Worm (Caenorhabditis elegans): ENCODE data around the gene moa-1.
A peak's percentile ranks its signal among the peaks of the same experiment; 100 is the strongest.

The moa-1 gene

ce11 chrIII:1927230-1927629 lies 42.5 kb downstream of the moa-1 start:
- peak; percentile 48 for TF ChIP-seq lin-13 (GFP tag; optimal IDR thresholded peaks at IDR 0.05)
- no peak for TF ChIP-seq efl-3 (GFP tag; optimal IDR thresholded peaks at IDR 0.05)
- peak in 1 of 2 experiments; percentile 55 for TF ChIP-seq lsy-2 (tag; optimal IDR thresholded peaks at IDR 0.05)

ce11 chrIII:1926456-1926855 lies 43.2 kb downstream of the moa-1 start:
- TF ChIP-seq sox-4 (tag; optimal IDR thresholded peaks at IDR 0.05) (peak; percentile 82), fos-1 (tag; optimal IDR thresholded peaks at IDR 0.05) (peak; percentile 91), fkh-8 (tag; optimal IDR thresholded peaks at IDR 0.05) (peak; percentile 86), dsc-1 (tag; optimal IDR thresholded peaks at IDR 0.05) (peak; percentile 83), fkh-10 (GFP tag; optimal IDR thresholded peaks at IDR 0.05) (peak; percentile 81), efl-3 (GFP tag; optimal IDR thresholded peaks at IDR 0.05) (peak; percentile 56), nhr-76 (tag; optimal IDR thresholded peaks at IDR 0.05) (peak; percentile 49), C34B4.2 (tag; optimal IDR thresholded peaks at IDR 0.05) (no peak), ces-1 (GFP tag; optimal IDR thresholded peaks at IDR 0.05) (no peak), C16A3.4 (tag; optimal IDR thresholded peaks at IDR 0.05) (no peak), hlh-17 (GFP tag; optimal IDR thresholded peaks at IDR 0.05; ENCODE audit: borderline replicate concordance) (no peak), lin-39 (tag; optimal IDR thresholded peaks at IDR 0.05) (peak; percentile 67), ztf-4 (tag; optimal IDR thresholded peaks at IDR 0.05) (peak; percentile 80), nhr-12 (tag; optimal IDR thresholded peaks at IDR 0.05) (peak; percentile 26), mab-9 (GFP tag; IDR thresholded peaks at IDR 0.05) (0 out of 2 replicates have a peak, but pooled peaks have one; percentile 56), lin-13 (GFP tag; optimal IDR thresholded peaks at IDR 0.05) (peak; percentile 88), mep-1 (tag; optimal IDR thresholded peaks at IDR 0.05) (peak; percentile 48), zip-4 (GFP tag; optimal IDR thresholded peaks at IDR 0.05) (peak; percentile 63), irx-1 (tag; optimal IDR thresholded peaks at IDR 0.05) (peak; percentile 84), efl-1 (optimal IDR thresholded peaks at IDR 0.05) (peak; percentile 85 to 95), efl-1 (GFP tag; optimal IDR thresholded peaks at IDR 0.05 in 1 of 2) (peak; percentile 55 to 97), xbp-1 (tag; optimal IDR thresholded peaks at IDR 0.05) (peak; percentile 92), pax-3 (tag; optimal IDR thresholded peaks at IDR 0.05) (peak; percentile 85), lin-14 (GFP tag; optimal IDR thresholded peaks at IDR 0.05) (peak; percentile 99), aly-2 (tag; optimal IDR thresholded peaks at IDR 0.05) (no peak), snu-23 (GFP tag; optimal IDR thresholded peaks at IDR 0.05) (peak; percentile 92), ztf-11 (tag; optimal IDR thresholded peaks at IDR 0.05) (peak in 1 of 2 experiments; percentile 87), aha-1 (tag; optimal IDR thresholded peaks at IDR 0.05) (peak; percentile 70), hpl-2 (GFP tag; optimal IDR thresholded peaks at IDR 0.05) (peak; percentile 87), nhr-71 (tag; optimal IDR thresholded peaks at IDR 0.05) (peak; percentile 99), lin-15B (tag; optimal IDR thresholded peaks at IDR 0.05) (no peak), blmp-1 (tag; optimal IDR thresholded peaks at IDR 0.05) (peak; percentile 96), ama-1 (optimal IDR thresholded peaks at IDR 0.05) (peak; percentile 55), tbx-2 (tag; optimal IDR thresholded peaks at IDR 0.05) (peak; percentile 98), snpc-4 (tag; optimal IDR thresholded peaks at IDR 0.05) (peak; percentile 73), nhr-11 (tag; optimal IDR thresholded peaks at IDR 0.05) (peak; percentile 83), rnt-1 (tag; optimal IDR thresholded peaks at IDR 0.05) (peak; percentile 97), sup-37 (GFP tag; optimal IDR thresholded peaks at IDR 0.05) (peak; percentile 50), hlh-4 (tag; optimal IDR thresholded peaks at IDR 0.05) (no peak), pag-3 (tag; optimal IDR thresholded peaks at IDR 0.05; ENCODE audit: borderline replicate concordance, insufficient read depth) (no peak), alr-1 (tag; optimal IDR thresholded peaks at IDR 0.05; ENCODE audit: borderline replicate concordance) (no peak), skn-1 (tag; optimal IDR thresholded peaks at IDR 0.05) (peak; percentile 96), egl-13 (tag; optimal IDR thresholded peaks at IDR 0.05) (peak; percentile 87), nhr-19 (GFP tag; conservative IDR thresholded peaks at IDR 0.05) (peak; percentile 97), ceh-88 (GFP tag; IDR thresholded peaks at IDR 0.05) (peak; percentile 70), mdl-1 (tag; optimal IDR thresholded peaks at IDR 0.05) (peak in 1 of 2 experiments; percentile 95), lsy-2 (tag; optimal IDR thresholded peaks at IDR 0.05) (peak; percentile 83 to 90), nhr-20 (tag; optimal IDR thresholded peaks at IDR 0.05) (peak; percentile 99), swsn-7 (tag; optimal IDR thresholded peaks at IDR 0.05) (peak; percentile 96), unc-86 (tag; optimal IDR thresholded peaks at IDR 0.05) (peak; percentile 96), sptf-1 (tag; optimal IDR thresholded peaks at IDR 0.05) (no peak)
